Fruit fly (Drosophila melanogaster) whole organism: ENCODE measurements around the gene CG17906.

ENCODE experiments used
- CG8478 ChIP-seq: fragments of >200 bp; optimal IDR thresholded peaks from 2 replicates; lab custom pipeline; 2018; ENCODE audit warnings: inconsistent platforms
- Dll ChIP-seq: fragments of >200 bp; optimal IDR thresholded peaks from 2 replicates; lab custom pipeline; 2017
- EcR ChIP-seq, 2 experiments: fragments of >200 bp; optimal IDR thresholded peaks; 2 replicates each; lab custom pipeline; 2017; ENCODE audit warnings: missing biosample characterization in 2 of 2, missing genetic modification characterization in 2 of 2, missing genetic modification reagents in 2 of 2
- pan ChIP-seq: fragments of >200 bp; optimal IDR thresholded peaks from 2 replicates; lab custom pipeline; 2017
- psq ChIP-seq: fragments of >200 bp; optimal IDR thresholded peaks from 2 replicates; lab custom pipeline; 2017
- usp ChIP-seq: fragments of >200 bp; optimal IDR thresholded peaks from 2 replicates; lab custom pipeline; 2017; ENCODE audit warnings: missing biosample characterization, missing genetic modification characterization, mixed read lengths

Gene CG17906

DNA sequence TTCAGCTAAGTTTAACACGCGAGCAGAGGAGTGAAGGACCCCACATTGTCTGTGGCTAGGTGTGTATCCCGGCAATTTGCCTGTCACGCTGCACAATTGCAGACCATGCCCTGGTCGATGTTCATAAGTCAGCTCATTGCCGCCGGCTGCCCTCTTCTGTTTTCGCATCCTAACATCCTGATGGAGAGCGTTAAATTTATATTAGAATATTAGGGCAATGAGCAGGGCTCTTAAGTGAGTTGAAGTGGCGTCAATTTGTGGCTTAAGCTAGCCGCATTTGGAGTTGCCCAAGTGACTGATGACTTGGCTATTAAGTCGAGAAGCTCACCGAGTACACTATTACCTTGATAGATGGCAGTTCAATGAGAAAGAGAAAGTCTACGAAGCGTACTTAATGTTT lies 32.0 kb downstream of the CG17906 start:
- TF ChIP-seq CG8478, result no peak
- no peak for TF ChIP-seq pan (lab: Kevin White, UChicago)
- TF ChIP-seq EcR (GFP tag; optimal IDR thresholded peaks at IDR 0.05; lab: Kevin White, UChicago), result no peak
- TF ChIP-seq usp, result no peak
- no peak for TF ChIP-seq psq (lab: Kevin White, UChicago)
- TF ChIP-seq Dll (lab: Kevin White, UChicago), result no peak

- TF ChIP-seq Dll (lab: Kevin White, UChicago), result no peak
- TF ChIP-seq usp, result no peak
- TF ChIP-seq CG8478, result no peak
- no peak for TF ChIP-seq psq (lab: Kevin White, UChicago)
- TF ChIP-seq pan (lab: Kevin White, UChicago), result no peak
- no peak for TF ChIP-seq EcR (GFP tag; optimal IDR thresholded peaks at IDR 0.05; lab: Kevin White, UChicago)
These were observed 37.5 kb downstream of the CG17906 start, which contains the start of gene CG9582 for dm6 chr2L:9031736-9032135. TSS of gene CG9582 (minus strand) at chr2L:9031836.
